Worm (Caenorhabditis elegans) whole organism, L3 larva: ENCODE measurements around the gene C05D9.4.

ENCODE experiments used
- R02D3.7 ChIP-seq: fragments of 150-350 bp; optimal IDR thresholded peaks from 2 replicates; lab custom pipeline; 2014; ENCODE audit warnings: missing biosample characterization, missing genetic modification characterization
- aly-2 ChIP-seq: fragments of 150-350 bp; optimal IDR thresholded peaks from 2 replicates; lab custom pipeline; 2014; ENCODE audit warnings: missing biosample characterization, missing genetic modification characterization
- ama-1 ChIP-seq: fragments of 150-350 bp; optimal IDR thresholded peaks from 2 replicates; lab custom pipeline; 2018
- ceh-16 ChIP-seq: sonication (generic microtip); optimal IDR thresholded peaks from 2 replicates; lab custom pipeline; 2017; ENCODE audit warnings: missing biosample characterization, missing genetic modification characterization
- ceh-28 ChIP-seq: fragments of 150-350 bp; optimal IDR thresholded peaks from 2 replicates; lab custom pipeline; 2014; ENCODE audit warnings: missing biosample characterization, missing genetic modification reagents, missing genetic modification characterization
- ceh-82 ChIP-seq: fragments of 150-350 bp; optimal IDR thresholded peaks from 2 replicates; lab custom pipeline; 2014; ENCODE audit warnings: missing biosample characterization, missing genetic modification characterization
- egl-27 ChIP-seq: sonication (generic microtip); optimal IDR thresholded peaks from 4 replicates; lab custom pipeline; 2017; ENCODE audit warnings: missing biosample characterization, missing genetic modification reagents, missing genetic modification characterization
- egl-5 ChIP-seq: fragments of 150-350 bp; optimal IDR thresholded peaks from 2 replicates; lab custom pipeline; 2017; ENCODE audit warnings: missing biosample characterization, missing genetic modification reagents, missing genetic modification characterization, inconsistent platforms
- elt-1 ChIP-seq: fragments of 150-350 bp; optimal IDR thresholded peaks from 2 replicates; lab custom pipeline; 2014; ENCODE audit warnings: missing biosample characterization, missing genetic modification characterization
- elt-2 ChIP-seq: sonication (generic microtip); optimal IDR thresholded peaks from 2 replicates; lab custom pipeline; 2016; ENCODE audit warnings: missing genetic modification reagents, mild to moderate bottlenecking, missing genetic modification characterization, missing compliant biosample characterization
- elt-3 ChIP-seq, 3 experiments: fragments of 150-350 bp in 1 of 3; sonication (generic microtip) in 2 of 3; optimal IDR thresholded peaks; 2 replicates in 2 of 3; 4 replicates in 1 of 3; lab custom pipeline; 2014 to 2017; ENCODE audit warnings: missing biosample characterization in 3 of 3, missing genetic modification characterization in 3 of 3
- eor-1 ChIP-seq, 2 experiments: fragments of 150-350 bp; optimal IDR thresholded peaks; 2 replicates each; lab custom pipeline; 2014 to 2018; ENCODE audit warnings: missing biosample characterization in 2 of 2, missing genetic modification characterization in 2 of 2
- fkh-2 ChIP-seq: fragments of 150-350 bp; optimal IDR thresholded peaks from 2 replicates; lab custom pipeline; 2014; ENCODE audit warnings: missing biosample characterization, missing genetic modification reagents, missing genetic modification characterization
- jun-1 ChIP-seq: fragments of 150-350 bp; optimal IDR thresholded peaks from 2 replicates; lab custom pipeline; 2014; ENCODE audit warnings: missing biosample characterization, missing genetic modification reagents, missing genetic modification characterization
- lin-15B ChIP-seq: fragments of 150-350 bp; optimal IDR thresholded peaks from 2 replicates; lab custom pipeline; 2014; ENCODE audit warnings: missing biosample characterization, missing genetic modification characterization
- lin-39 ChIP-seq: fragments of 150-350 bp; optimal IDR thresholded peaks from 2 replicates; lab custom pipeline; 2018; ENCODE audit warnings: missing biosample characterization, missing genetic modification reagents, missing genetic modification characterization
- lsy-12 ChIP-seq: sonication (generic microtip); optimal IDR thresholded peaks from 2 replicates; lab custom pipeline; 2016; ENCODE audit warnings: mild to moderate bottlenecking, missing genetic modification characterization, missing compliant biosample characterization
- mdl-1 ChIP-seq: fragments of 150-350 bp; optimal IDR thresholded peaks from 2 replicates; lab custom pipeline; 2014; ENCODE audit warnings: missing biosample characterization, missing genetic modification characterization
- mml-1 ChIP-seq: fragments of 150-350 bp; sonication (generic microtip); optimal IDR thresholded peaks from 3 replicates; lab custom pipeline; 2014; ENCODE audit warnings: missing biosample characterization, missing genetic modification characterization
- nfya-1 ChIP-seq: sonication (generic microtip); optimal IDR thresholded peaks from 2 replicates; lab custom pipeline; 2017; ENCODE audit warnings: missing genetic modification characterization, mild to moderate bottlenecking, missing compliant biosample characterization, antibody characterized with exemption, moderate library complexity; ENCODE audit not compliant: insufficient read depth
- nhr-12 ChIP-seq: fragments of 150-350 bp; optimal IDR thresholded peaks from 2 replicates; lab custom pipeline; 2014; ENCODE audit warnings: missing biosample characterization, missing genetic modification characterization
- nhr-23 ChIP-seq: fragments of 150-350 bp; optimal IDR thresholded peaks from 2 replicates; lab custom pipeline; 2014; ENCODE audit warnings: missing biosample characterization, missing genetic modification reagents, missing genetic modification characterization
- nhr-237 ChIP-seq: fragments of 150-350 bp; optimal IDR thresholded peaks from 2 replicates; lab custom pipeline; 2014; ENCODE audit warnings: missing biosample characterization, missing genetic modification characterization
- nhr-25 ChIP-seq: sonication (generic microtip); optimal IDR thresholded peaks from 2 replicates; lab custom pipeline; 2017; ENCODE audit warnings: missing biosample characterization, missing genetic modification characterization
- nhr-43 ChIP-seq: sonication (generic microtip); optimal IDR thresholded peaks from 2 replicates; lab custom pipeline; 2016; ENCODE audit warnings: mild to moderate bottlenecking, missing genetic modification characterization, missing compliant biosample characterization; ENCODE audit not compliant: poor library complexity, severe bottlenecking
- pha-4 ChIP-seq: fragments of 150-350 bp; optimal IDR thresholded peaks from 2 replicates; lab custom pipeline; 2014; ENCODE audit warnings: missing biosample characterization, missing genetic modification reagents, missing genetic modification characterization
- pqm-1 ChIP-seq: fragments of 150-350 bp; optimal IDR thresholded peaks from 2 replicates; lab custom pipeline; 2017; ENCODE audit warnings: missing biosample characterization, missing genetic modification characterization, inconsistent platforms
- sea-2 ChIP-seq: fragments of 150-350 bp; sonication (generic microtip); optimal IDR thresholded peaks from 4 replicates; lab custom pipeline; 2014; ENCODE audit warnings: missing biosample characterization, missing genetic modification reagents, missing genetic modification characterization
- skn-1 ChIP-seq: fragments of 150-350 bp; optimal IDR thresholded peaks from 2 replicates; lab custom pipeline; 2014; ENCODE audit warnings: missing biosample characterization, missing genetic modification characterization
- tbx-2 ChIP-seq: sonication (generic microtip); optimal IDR thresholded peaks from 2 replicates; lab custom pipeline; 2016; ENCODE audit warnings: mild to moderate bottlenecking, missing genetic modification characterization, missing compliant biosample characterization
- unc-39 ChIP-seq: sonication (generic microtip); optimal IDR thresholded peaks from 4 replicates; lab custom pipeline; 2017; ENCODE audit warnings: missing biosample characterization, missing genetic modification characterization
- unc-62 ChIP-seq: fragments of 150-350 bp; sonication (generic microtip); optimal IDR thresholded peaks from 4 replicates; lab custom pipeline; 2014; ENCODE audit warnings: missing biosample characterization, missing genetic modification reagents, missing genetic modification characterization
- ztf-11 ChIP-seq: fragments of 150-350 bp; optimal IDR thresholded peaks from 2 replicates; lab custom pipeline; 2014; ENCODE audit warnings: missing biosample characterization, missing genetic modification characterization
- ztf-4 ChIP-seq: fragments of 150-350 bp; optimal IDR thresholded peaks from 2 replicates; lab custom pipeline; 2014; ENCODE audit warnings: missing biosample characterization, missing genetic modification characterization

The C05D9.4 gene

DNA sequence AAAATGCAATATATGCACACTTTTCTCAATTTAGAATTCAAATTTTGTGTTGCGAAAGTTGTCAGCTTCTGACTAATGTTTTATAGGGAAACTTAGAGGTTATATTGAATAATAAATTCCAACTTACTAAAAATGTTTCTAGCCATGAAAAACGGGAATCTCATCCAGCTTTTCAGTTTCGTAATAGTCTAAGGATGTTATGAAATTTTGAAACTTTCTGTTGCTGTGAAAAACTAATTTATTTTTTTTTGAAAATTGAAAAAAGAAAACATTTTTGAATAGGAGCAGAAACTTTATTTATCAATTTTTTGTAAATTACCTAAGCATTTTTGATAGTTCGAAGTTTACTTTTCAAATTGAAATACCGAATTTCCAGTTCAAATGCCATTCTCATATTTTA is 13.7 kb downstream of the C05D9.4 start:
- no peak for TF ChIP-seq elt-3 (tag; optimal IDR thresholded peaks at IDR 0.05; lab: Kevin White, UChicago)
- no peak for TF ChIP-seq pha-4
- TF ChIP-seq nhr-25 = no peak
- no peak for TF ChIP-seq lin-39 (tag; lab: Kevin White, UChicago)
- TF ChIP-seq unc-39 = no peak
- TF ChIP-seq egl-5 (tag; lab: Kevin White, UChicago) = no peak
- TF ChIP-seq lin-15B (tag; lab: Kevin White, UChicago) = no peak
- no peak for TF ChIP-seq lsy-12 (tag; lab: Kevin White, UChicago)
- no peak for TF ChIP-seq nhr-43 (tag; lab: Kevin White, UChicago)
- TF ChIP-seq skn-1 (tag; lab: Kevin White, UChicago) = no peak
- TF ChIP-seq elt-1 (tag; lab: Kevin White, UChicago) = no peak
- no peak for TF ChIP-seq mml-1 (tag; lab: Kevin White, UChicago)
- TF ChIP-seq jun-1 (tag; lab: Kevin White, UChicago) = no peak
- TF ChIP-seq eor-1 (tag; optimal IDR thresholded peaks at IDR 0.05; lab: Kevin White, UChicago) = no peak
- no peak for TF ChIP-seq ceh-82 (tag; lab: Kevin White, UChicago)
- no peak for TF ChIP-seq nhr-23
- TF ChIP-seq ztf-4 = no peak
- no peak for TF ChIP-seq R02D3.7
- TF ChIP-seq ama-1 (lab: Kevin White, UChicago) = no peak
- no peak for TF ChIP-seq ztf-11

DNA sequence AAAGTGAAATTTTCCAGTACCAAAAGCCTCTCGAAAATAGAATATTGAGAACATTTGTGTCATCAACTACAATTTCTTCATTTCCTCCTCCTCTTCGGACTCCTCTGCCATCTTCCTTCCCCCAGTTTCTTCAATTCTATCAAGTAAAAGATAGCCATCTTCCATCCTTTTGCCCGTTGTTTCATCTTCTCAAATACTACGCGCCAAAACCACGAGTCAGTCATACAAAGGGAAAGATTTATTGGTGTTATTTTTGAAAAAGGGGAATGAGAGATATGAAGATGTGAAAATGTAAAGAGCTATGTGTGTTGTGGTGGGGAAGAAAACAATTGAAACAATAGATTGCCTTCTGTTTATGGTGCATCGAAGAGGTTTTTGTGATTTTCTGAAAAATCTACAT is 14.3 kb downstream of the C05D9.4 start:
- TF ChIP-seq nhr-43 (tag; lab: Kevin White, UChicago) = no peak
- no peak for TF ChIP-seq lsy-12 (tag; lab: Kevin White, UChicago)
- TF ChIP-seq egl-27 (tag; lab: Kevin White, UChicago) = no peak
- TF ChIP-seq ceh-16 (tag; lab: Kevin White, UChicago) = no peak
- TF ChIP-seq skn-1 (tag; lab: Kevin White, UChicago) = no peak
- peak; percentile 7 for TF ChIP-seq ama-1 (lab: Kevin White, UChicago)
- no peak for TF ChIP-seq fkh-2
- TF ChIP-seq nfya-1 (tag; lab: Kevin White, UChicago) = peak; percentile 61
- peak; percentile 87 for TF ChIP-seq elt-1 (tag; lab: Kevin White, UChicago)
- peak; percentile 28 for TF ChIP-seq lin-39 (tag; lab: Kevin White, UChicago)
- TF ChIP-seq eor-1 (tag; optimal IDR thresholded peaks at IDR 0.05; lab: Kevin White, UChicago) = no peak
- TF ChIP-seq nhr-12 (tag; lab: Kevin White, UChicago) = no peak
- TF ChIP-seq nhr-25 = peak; percentile 14
- no peak for TF ChIP-seq nhr-237
- TF ChIP-seq unc-39 = no peak
- TF ChIP-seq egl-5 (tag; lab: Kevin White, UChicago) = peak; percentile 64
- peak; percentile 18 for TF ChIP-seq unc-62 (GFP tag; lab: Kevin White, UChicago)
- no peak for TF ChIP-seq aly-2 (tag; lab: Kevin White, UChicago)
- no peak for TF ChIP-seq elt-2 (tag; lab: Kevin White, UChicago)
- TF ChIP-seq ceh-28 (tag; lab: Kevin White, UChicago) = no peak
- no peak for TF ChIP-seq tbx-2 (tag; lab: Kevin White, UChicago)
- TF ChIP-seq, all 47 proteins: peak for 7

DNA sequence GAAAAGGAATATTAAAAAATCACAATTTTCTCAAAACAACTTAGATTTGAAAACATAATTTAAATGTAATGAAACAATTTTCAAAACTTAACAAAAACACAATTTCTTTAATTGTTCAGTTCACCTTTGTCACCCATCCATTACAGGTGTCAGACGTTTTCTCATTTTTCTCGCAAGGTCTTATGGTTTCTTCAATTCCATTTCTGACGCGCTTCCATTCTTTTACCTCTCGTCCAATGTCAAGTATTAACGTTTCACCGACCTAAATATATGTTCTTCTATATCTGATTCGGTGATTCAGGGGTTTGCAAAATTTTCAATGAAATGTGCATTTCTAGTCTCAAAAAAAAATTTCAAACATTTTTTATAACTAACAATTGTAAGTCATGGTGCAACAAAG is 15.6 kb downstream of the C05D9.4 start:
- no peak for TF ChIP-seq ceh-82 (tag; lab: Kevin White, UChicago)
- TF ChIP-seq nhr-25 = peak; percentile 3

DNA sequence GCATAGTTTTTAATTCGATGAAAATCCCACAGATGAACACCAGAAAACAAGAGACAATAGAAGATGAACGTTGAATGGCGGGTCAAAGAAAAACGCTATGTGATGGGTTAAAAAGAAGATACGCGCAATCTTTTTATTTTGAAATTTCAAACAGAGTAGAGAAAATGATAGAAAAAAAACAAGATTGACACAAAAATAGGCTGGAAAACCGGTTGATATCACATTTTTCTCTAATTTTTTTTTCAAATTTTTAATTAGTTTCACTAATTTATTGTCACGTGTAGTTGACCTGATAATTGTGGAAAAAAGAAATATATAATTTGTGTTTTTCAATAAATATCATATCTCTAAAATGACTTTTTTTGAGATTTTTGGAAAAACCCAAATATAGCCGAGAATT is 16.3 kb downstream of the C05D9.4 start, which contains the start of gene C05D9.9:
Gene C05D9.9 (minus strand): TSS at position 101 of the 400 bp plus-strand sequence.
- TF ChIP-seq lin-39 (tag; lab: Kevin White, UChicago) = no peak
- no peak for TF ChIP-seq unc-62 (GFP tag; lab: Kevin White, UChicago)
- no peak for TF ChIP-seq nhr-23
- TF ChIP-seq ztf-4 = no peak
- TF ChIP-seq sea-2 (GFP tag; lab: Kevin White, UChicago) = no peak

DNA sequence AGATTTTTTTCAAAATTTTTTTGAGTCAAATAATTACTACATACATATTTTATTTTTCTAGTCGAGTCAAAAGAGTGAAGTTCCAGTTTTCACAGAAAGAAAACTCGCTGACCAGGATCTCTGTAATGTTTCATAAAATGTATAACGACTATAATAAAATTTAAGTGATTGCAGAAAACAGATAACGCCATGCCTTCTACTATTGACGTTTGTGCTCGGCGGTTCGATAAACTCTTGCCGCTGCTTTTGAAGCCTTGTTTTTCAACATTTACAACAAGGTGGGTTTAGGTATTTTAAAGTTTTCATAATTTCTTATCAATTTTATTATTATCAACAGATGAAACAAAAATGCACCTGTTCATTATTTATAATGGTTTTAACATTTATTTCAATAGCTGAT is 17.6 kb downstream of the C05D9.4 start, which contains the start of gene lmp-2:
Gene lmp-2 (plus strand): TSS at position 190 of the 400 bp plus-strand sequence.
- TF ChIP-seq mdl-1 (tag; lab: Kevin White, UChicago) (no peak), eor-1 (tag; optimal IDR thresholded peaks at IDR 0.05; lab: Kevin White, UChicago) (no peak), unc-62 (GFP tag; lab: Kevin White, UChicago) (no peak), tbx-2 (tag; lab: Kevin White, UChicago) (no peak), elt-2 (tag; lab: Kevin White, UChicago) (peak; percentile 83), pqm-1 (peak; percentile 45)
